Fruit fly (Drosophila melanogaster): ENCODE results near the gene CG16952.

DNA sequence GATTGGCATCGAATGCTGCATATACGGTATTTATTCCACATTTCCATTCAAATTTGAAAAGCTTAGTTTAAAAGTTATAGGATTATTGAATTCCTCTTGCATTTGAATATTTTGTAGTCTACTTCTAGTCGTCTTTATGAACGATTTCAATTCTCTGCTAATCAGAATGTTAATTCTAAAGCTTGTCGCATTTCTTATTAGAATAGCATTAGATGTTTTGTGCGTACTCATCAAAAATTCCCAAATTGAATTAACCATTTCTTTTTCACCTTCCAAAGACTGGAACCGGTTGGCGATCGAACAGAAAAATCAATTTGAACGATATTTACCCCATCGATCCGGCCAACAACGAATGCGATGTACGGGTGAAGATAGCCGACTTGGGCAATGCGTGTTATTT is 30.0 kb upstream of the CG16952 start:
- TF ChIP-seq CG33017 (tag; optimal IDR thresholded peaks at IDR 0.05) (no peak), CG11617 (GFP tag; optimal IDR thresholded peaks at IDR 0.05) (no peak), cic (GFP tag; optimal IDR thresholded peaks at IDR 0.05) (no peak), CG5204 (GFP tag; optimal IDR thresholded peaks at IDR 0.05) (no peak), toe (GFP tag; optimal IDR thresholded peaks at IDR 0.05) (no peak), Hr96 (GFP tag; optimal IDR thresholded peaks at IDR 0.05) (no peak), CG7045 (GFP tag; optimal IDR thresholded peaks at IDR 0.05) (no peak)

Data from whole organism, adult.